Worm (Caenorhabditis elegans) whole organism, young adult: ENCODE data around the gene rab-19.

Experiments used
- T07F8.4 ChIP-seq: sonication (generic microtip); optimal IDR thresholded peaks from 2 replicates; lab custom pipeline; 2016; ENCODE audit warnings: mild to moderate bottlenecking, missing genetic modification characterization, moderate library complexity, missing compliant biosample characterization
- ama-1 ChIP-seq, 3 experiments: fragments of 150-350 bp in 1 of 3; sonication (generic microtip) in 2 of 3; optimal IDR thresholded peaks; 2 replicates each; lab custom pipeline; 2014 to 2018; ENCODE audit warnings: missing biosample characterization in 2 of 3, missing genetic modification characterization in 2 of 3, missing genetic modification reagents in 2 of 3
- aptf-3 ChIP-seq: fragments of 200-800 bp; sonication (Bioruptor generic); IDR thresholded peaks from 2 replicates; pipeline ENCODE4 v1.3.6; 2022; ENCODE audit warnings: missing genetic modification characterization, missing compliant biosample characterization
- bed-1 ChIP-seq: fragments of 200-800 bp; sonication (Bioruptor generic); IDR thresholded peaks from 2 replicates; pipeline ENCODE4 v1.3.6; 2022; ENCODE audit warnings: missing genetic modification reagents, missing genetic modification characterization, missing compliant biosample characterization
- ceh-58 ChIP-seq: fragments of 200-800 bp; sonication (Bioruptor generic); IDR thresholded peaks from 2 replicates; pipeline ENCODE4 v1.3.6; 2022; ENCODE audit warnings: missing genetic modification characterization, missing compliant biosample characterization
- die-1 ChIP-seq: sonication (generic microtip); optimal IDR thresholded peaks from 2 replicates; lab custom pipeline; 2016; ENCODE audit warnings: missing genotype, mild to moderate bottlenecking, missing genetic modification characterization, missing compliant biosample characterization
- egrh-3 ChIP-seq: fragments of 200-800 bp; sonication (Bioruptor generic); IDR thresholded peaks from 2 replicates; pipeline ENCODE4 v1.3.6; 2022; ENCODE audit warnings: missing genetic modification reagents, missing genetic modification characterization, missing compliant biosample characterization
- mcd-1 ChIP-seq: fragments of 200-800 bp; sonication (Bioruptor generic); IDR thresholded peaks from 2 replicates; pipeline ENCODE4 v1.3.6; 2022; ENCODE audit warnings: missing genetic modification reagents, missing genetic modification characterization, missing compliant biosample characterization
- nfyb-1 ChIP-seq: fragments of 200-800 bp; sonication (Bioruptor generic); IDR thresholded peaks from 2 replicates; pipeline ENCODE4 v1.3.6; 2022; ENCODE audit warnings: missing genetic modification reagents, missing genetic modification characterization, missing compliant biosample characterization
- nhr-27 ChIP-seq: fragments of 200-800 bp; sonication (Bioruptor generic); optimal IDR thresholded peaks from 2 replicates; lab custom pipeline; 2018; ENCODE audit warnings: mild to moderate bottlenecking, missing genetic modification characterization, moderate library complexity, missing compliant biosample characterization
- zfh-2 ChIP-seq: fragments of 200-800 bp; sonication (Bioruptor generic); conservative IDR thresholded peaks from 2 replicates; pipeline ENCODE4 v1.3.6; 2022; ENCODE audit warnings: missing genetic modification reagents, missing genetic modification characterization, missing compliant biosample characterization

DNA sequence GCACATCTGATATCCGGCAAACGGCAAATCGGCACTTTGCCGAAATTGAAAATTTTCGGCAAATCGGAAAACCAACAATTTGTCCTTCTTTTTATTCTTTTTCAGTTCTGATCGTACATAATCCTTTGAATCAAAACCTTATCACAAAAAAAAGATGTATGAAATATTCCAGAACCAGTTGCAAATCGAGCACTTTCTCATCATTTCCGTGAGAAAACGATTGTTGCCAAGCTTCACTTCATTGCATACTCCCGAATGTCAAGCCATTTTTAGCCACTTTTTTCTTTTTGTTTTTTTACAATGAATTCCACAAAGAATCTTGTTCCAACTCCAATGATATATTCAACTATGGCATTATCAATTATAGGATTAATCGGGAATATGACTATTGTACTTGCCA is 19.3 kb downstream of the rab-19 start, which contains the start of gene srsx-25:
- TF ChIP-seq T07F8.4 (tag; lab: Kevin White, UChicago): no peak
- no peak for TF ChIP-seq aptf-3 (GFP tag; lab: Robert Waterston, UW)
- TF ChIP-seq egrh-3: no peak
- no peak for TF ChIP-seq mcd-1 (GFP tag; lab: Robert Waterston, UW)
- TF ChIP-seq die-1 (tag; lab: Kevin White, UChicago): no peak
- no peak for TF ChIP-seq zfh-2 (GFP tag; lab: Robert Waterston, UW)
- TF ChIP-seq nfyb-1 (GFP tag; lab: Robert Waterston, UW): no peak
- TF ChIP-seq ama-1 (optimal IDR thresholded peaks at IDR 0.05; lab: Kevin White, UChicago): no peak
- no peak for TF ChIP-seq ama-1 (GFP tag; optimal IDR thresholded peaks at IDR 0.05; lab: Kevin White, UChicago)
- TF ChIP-seq nhr-27 (tag; lab: Kevin White, UChicago): no peak
- TF ChIP-seq ceh-58: no peak
- no peak for TF ChIP-seq bed-1 (GFP tag; lab: Robert Waterston, UW)
